Worm (Caenorhabditis elegans) whole organism, mixed stage, embryonic: Measurements from ENCODE around the gene math-4.

ENCODE experiments used
- M03D4.4 ChIP-seq: sonication (generic microtip); optimal IDR thresholded peaks from 2 replicates; lab custom pipeline; 2017; ENCODE audit warnings: mild to moderate bottlenecking, missing genetic modification characterization, missing compliant biosample characterization
- bed-3 ChIP-seq: fragments of 200-800 bp; sonication (Bioruptor generic); optimal IDR thresholded peaks from 3 replicates; lab custom pipeline; 2018; ENCODE audit warnings: mild to moderate bottlenecking, missing genetic modification characterization, moderate library complexity, missing compliant biosample characterization
- ces-1 ChIP-seq: fragments of 150-350 bp; optimal IDR thresholded peaks from 2 replicates; lab custom pipeline; 2014; ENCODE audit warnings: missing biosample characterization, missing genetic modification reagents, missing genetic modification characterization
- drap-1 ChIP-seq: fragments of 200-800 bp; sonication (Bioruptor generic); optimal IDR thresholded peaks from 3 replicates; lab custom pipeline; 2018; ENCODE audit warnings: mild to moderate bottlenecking, missing genetic modification characterization, missing compliant biosample characterization
- nhr-237 ChIP-seq: fragments of 150-350 bp; optimal IDR thresholded peaks from 2 replicates; lab custom pipeline; 2014; ENCODE audit warnings: missing biosample characterization, missing genetic modification characterization
- pha-4 ChIP-seq: fragments of 150-350 bp; optimal IDR thresholded peaks from 2 replicates; lab custom pipeline; 2018; ENCODE audit warnings: missing biosample characterization, missing genetic modification reagents, missing genetic modification characterization
- snpc-4 ChIP-seq: fragments of 150-350 bp; optimal IDR thresholded peaks from 2 replicates; lab custom pipeline; 2014; ENCODE audit warnings: missing biosample characterization, missing genetic modification characterization
- tbx-8 ChIP-seq: fragments of 200-800 bp; sonication (Bioruptor generic); optimal IDR thresholded peaks from 2 replicates; lab custom pipeline; 2018; ENCODE audit warnings: mild to moderate bottlenecking, missing genetic modification characterization, moderate library complexity, missing compliant biosample characterization
- unc-39 ChIP-seq: fragments of 150-350 bp; optimal IDR thresholded peaks from 2 replicates; lab custom pipeline; 2014; ENCODE audit warnings: missing biosample characterization, missing genetic modification characterization
- zip-8 ChIP-seq: fragments of 150-350 bp; optimal IDR thresholded peaks from 2 replicates; lab custom pipeline; 2014; ENCODE audit warnings: missing biosample characterization, missing genetic modification characterization

math-4 gene

DNA sequence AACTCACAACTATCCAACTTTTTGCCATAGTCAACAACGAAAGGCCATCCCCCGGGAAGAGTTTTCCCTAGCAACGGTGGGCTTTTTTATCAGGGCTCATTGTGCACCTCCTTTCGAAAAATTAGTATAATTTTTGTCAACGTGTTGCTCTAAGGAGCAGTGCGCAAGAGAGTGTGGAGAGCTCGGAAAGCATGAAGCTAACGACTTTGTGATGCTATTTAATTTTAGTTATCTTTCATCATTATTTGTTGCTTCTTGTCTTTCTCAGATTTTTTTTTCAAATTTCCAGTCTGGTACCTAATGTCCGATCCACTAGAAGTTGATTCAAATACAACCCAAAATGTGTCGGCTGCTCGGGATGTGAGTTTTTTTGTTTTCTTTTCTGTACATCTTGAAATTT, 52.3 kb downstream of the math-4 start, which contains the start of gene ceh-81:
TSS of gene ceh-81 (plus strand) at position 301 of the 400 bp plus-strand sequence.
- TF ChIP-seq bed-3: no peak
- TF ChIP-seq snpc-4 (tag; lab: Kevin White, UChicago): no peak
- TF ChIP-seq pha-4 (tag; lab: Kevin White, UChicago): no peak
- TF ChIP-seq unc-39 (tag; lab: Kevin White, UChicago): no peak
- no peak for TF ChIP-seq tbx-8 (GFP tag; lab: Kevin White, UChicago)
- no peak for TF ChIP-seq drap-1 (GFP tag; lab: Kevin White, UChicago)
- no peak for TF ChIP-seq ces-1 (GFP tag; lab: Kevin White, UChicago)
- no peak for TF ChIP-seq M03D4.4
- TF ChIP-seq zip-8 (tag; lab: Kevin White, UChicago): no peak
- TF ChIP-seq nhr-237: no peak
